Worm (Caenorhabditis elegans) whole organism, early embryonic: ENCODE data around the gene gid-7.

ENCODE experiments used
- B0310.2 ChIP-seq: sonication (generic microtip); optimal IDR thresholded peaks from 2 replicates; lab custom pipeline; 2016; ENCODE audit warnings: mild to moderate bottlenecking, missing genetic modification characterization, missing compliant biosample characterization
- F13C5.2 ChIP-seq: sonication (generic microtip); optimal IDR thresholded peaks from 2 replicates; lab custom pipeline; 2017; ENCODE audit warnings: mild to moderate bottlenecking, missing genetic modification characterization, inconsistent platforms, missing compliant biosample characterization
- aly-1 ChIP-seq: sonication (generic microtip); optimal IDR thresholded peaks from 2 replicates; lab custom pipeline; 2016; ENCODE audit warnings: missing genetic modification characterization, missing compliant biosample characterization
- ama-1 ChIP-seq: fragments of 150-350 bp; optimal IDR thresholded peaks from 2 replicates; lab custom pipeline; 2014
- ets-7 ChIP-seq: sonication (generic microtip); optimal IDR thresholded peaks from 2 replicates; lab custom pipeline; 2016; ENCODE audit warnings: missing genotype, missing genetic modification characterization, missing compliant biosample characterization
- flt-1 ChIP-seq: fragments of 200-800 bp; sonication (Bioruptor generic); IDR thresholded peaks from 2 replicates; pipeline ENCODE4 v1.3.6; 2022; ENCODE audit warnings: missing genetic modification characterization, missing compliant biosample characterization
- hmbx-1 ChIP-seq: sonication (generic microtip); optimal IDR thresholded peaks from 2 replicates; lab custom pipeline; 2016; ENCODE audit warnings: mild to moderate bottlenecking, missing genetic modification characterization, missing compliant biosample characterization
- pes-1 ChIP-seq: fragments of 200-800 bp; sonication (Bioruptor generic); IDR thresholded peaks from 2 replicates; pipeline ENCODE4 v1.3.6; 2022; ENCODE audit warnings: missing genetic modification reagents, missing genetic modification characterization, missing compliant biosample characterization
- tbx-11 ChIP-seq: fragments of 200-800 bp; sonication (Bioruptor generic); IDR thresholded peaks from 2 replicates; pipeline ENCODE4 v1.3.6; 2022; ENCODE audit warnings: missing genetic modification characterization, missing compliant biosample characterization
- tra-4 ChIP-seq: sonication (generic microtip); optimal IDR thresholded peaks from 2 replicates; lab custom pipeline; 2017; ENCODE audit warnings: missing genetic modification characterization, missing compliant biosample characterization

DNA sequence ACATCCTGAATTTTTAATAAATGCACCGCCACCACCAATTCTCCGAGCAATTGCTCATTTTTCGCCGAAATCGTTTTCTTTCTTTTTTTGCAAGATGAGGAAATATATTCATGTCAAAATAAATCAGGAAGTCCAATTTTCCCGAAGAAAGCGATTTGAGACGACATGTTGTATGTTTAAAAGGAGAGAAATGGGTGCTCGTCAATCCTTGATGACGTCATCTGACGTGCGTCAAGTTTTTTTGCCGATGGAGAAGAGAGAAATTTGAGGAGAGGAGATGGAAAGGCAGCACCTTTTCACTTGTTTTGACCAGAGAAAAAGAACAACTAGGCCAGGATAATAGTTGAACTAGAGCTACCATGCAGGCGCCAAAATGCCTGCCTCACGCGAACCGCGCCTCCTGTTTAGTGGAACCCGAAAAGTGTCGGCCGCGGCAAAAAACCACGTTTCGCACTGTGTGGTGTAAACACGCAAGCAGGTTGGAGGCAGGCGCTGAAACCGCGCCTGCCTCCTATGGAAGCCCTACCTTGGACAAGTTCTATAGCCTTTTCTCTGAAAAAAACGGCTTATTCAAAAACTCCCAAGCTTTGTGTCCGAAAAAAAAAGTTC is 40.5 kb downstream of the gid-7 start:
- no peak for TF ChIP-seq ama-1
- TF ChIP-seq aly-1 (tag; lab: Kevin White, UChicago) = no peak
- no peak for TF ChIP-seq flt-1 (GFP tag; lab: Robert Waterston, UW)
- TF ChIP-seq hmbx-1 = no peak
- no peak for TF ChIP-seq B0310.2
- no peak for TF ChIP-seq ets-7
- no peak for TF ChIP-seq tbx-11 (GFP tag; lab: Robert Waterston, UW)
- TF ChIP-seq tra-4 = no peak
- no peak for TF ChIP-seq pes-1 (GFP tag; lab: Robert Waterston, UW)
- TF ChIP-seq F13C5.2 (tag; lab: Kevin White, UChicago) = no peak
